Fruit fly (Drosophila melanogaster): ENCODE measurements around the gene mRpS34.

The mRpS34 gene

DNA sequence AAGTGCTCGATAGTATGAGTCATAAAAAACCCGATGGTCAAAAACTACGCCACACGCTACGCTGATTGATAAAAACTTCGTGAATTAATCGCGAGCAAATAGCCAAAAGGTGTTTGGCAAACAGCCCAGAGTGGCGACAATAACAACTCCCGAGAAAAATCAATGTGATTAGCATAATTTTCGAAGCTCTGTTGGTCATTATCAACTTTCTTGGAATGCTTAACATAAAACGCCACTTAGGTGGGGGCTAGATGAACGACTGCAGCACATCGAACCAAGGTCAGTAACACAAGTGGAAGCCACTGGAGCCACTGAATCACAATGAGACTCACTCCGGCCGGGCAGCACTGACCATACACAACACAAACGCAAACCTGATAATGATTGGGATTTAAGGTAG lies 10.1 kb upstream of the mRpS34 start:
- no peak for TF ChIP-seq br (GFP tag; optimal IDR thresholded peaks at IDR 0.05)
- TF ChIP-seq Myc (optimal IDR thresholded peaks at IDR 0.05): no peak
- no peak for TF ChIP-seq Vsx2 (GFP tag; optimal IDR thresholded peaks at IDR 0.05; ENCODE audit: partially characterized antibody)
- no peak for TF ChIP-seq GATAd (GFP tag; optimal IDR thresholded peaks at IDR 0.05)
- TF ChIP-seq N (GFP tag; optimal IDR thresholded peaks at IDR 0.05): no peak
- TF ChIP-seq fru (GFP tag; optimal IDR thresholded peaks at IDR 0.05): no peak
- no peak for TF ChIP-seq Hr78 (GFP tag; optimal IDR thresholded peaks at IDR 0.05)
- no peak for TF ChIP-seq woc (GFP tag; optimal IDR thresholded peaks at IDR 0.05)
- no peak for TF ChIP-seq Mio (GFP tag; optimal IDR thresholded peaks at IDR 0.05)
- TF ChIP-seq usp (GFP tag; optimal IDR thresholded peaks at IDR 0.05): no peak
- TF ChIP-seq brk (GFP tag; optimal IDR thresholded peaks at IDR 0.05): no peak
- TF ChIP-seq Dif (GFP tag; optimal IDR thresholded peaks at IDR 0.05; ENCODE audit: partially characterized antibody): no peak
- TF ChIP-seq ey (GFP tag; optimal IDR thresholded peaks at IDR 0.05): no peak
- TF ChIP-seq rgr (GFP tag; optimal IDR thresholded peaks at IDR 0.05): no peak
- TF ChIP-seq dmrt93B (GFP tag; optimal IDR thresholded peaks at IDR 0.05): no peak
- no peak for TF ChIP-seq Jra (GFP tag; optimal IDR thresholded peaks at IDR 0.05)
- no peak for TF ChIP-seq foxo (GFP tag; optimal IDR thresholded peaks at IDR 0.05)
- TF ChIP-seq tai (GFP tag; optimal IDR thresholded peaks at IDR 0.05): no peak
- no peak for TF ChIP-seq Sp1 (GFP tag; optimal IDR thresholded peaks at IDR 0.05)
- no peak for TF ChIP-seq sv (GFP tag; optimal IDR thresholded peaks at IDR 0.05)

DNA sequence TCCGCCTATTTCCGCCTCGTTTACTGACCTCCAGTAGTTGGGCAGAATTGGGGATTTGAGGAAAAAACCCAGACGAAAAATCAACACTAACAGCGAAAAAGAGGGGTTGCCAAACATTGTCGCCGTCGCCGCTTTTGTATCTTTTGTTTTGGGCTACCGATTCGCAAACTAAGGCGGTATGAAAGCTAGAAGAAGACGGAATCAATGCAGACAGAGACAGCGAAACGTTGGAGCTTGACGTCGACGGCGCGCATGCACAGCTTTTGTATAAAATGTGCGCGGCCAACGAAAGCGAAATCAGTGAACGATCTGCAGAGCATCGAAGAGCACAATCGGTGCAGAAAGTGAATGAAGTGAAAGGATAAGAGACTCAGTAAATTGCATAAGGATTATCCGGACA lies 9.2 kb upstream of the mRpS34 start, which contains the start of gene CG4998:
Gene CG4998, plus strand, starts transcription at position 301 of the 400 bp plus-strand sequence.
- no peak for TF ChIP-seq Sp1 (GFP tag; optimal IDR thresholded peaks at IDR 0.05)
- no peak for TF ChIP-seq h (GFP tag; optimal IDR thresholded peaks at IDR 0.05)
- TF ChIP-seq tai (GFP tag; optimal IDR thresholded peaks at IDR 0.05): no peak
- no peak for TF ChIP-seq brk (GFP tag; optimal IDR thresholded peaks at IDR 0.05)
- no peak for TF ChIP-seq Dfd (GFP tag; optimal IDR thresholded peaks at IDR 0.05)
- no peak for TF ChIP-seq pan (optimal IDR thresholded peaks at IDR 0.05)
- no peak for TF ChIP-seq HLH106 (tag; optimal IDR thresholded peaks at IDR 0.05)
- no peak for TF ChIP-seq OdsH (GFP tag; optimal IDR thresholded peaks at IDR 0.05)
- TF ChIP-seq Hnf4 (GFP tag; optimal IDR thresholded peaks at IDR 0.05): no peak
- TF ChIP-seq Jra (GFP tag; optimal IDR thresholded peaks at IDR 0.05): no peak
- no peak for TF ChIP-seq rgr (GFP tag; optimal IDR thresholded peaks at IDR 0.05)
- no peak for TF ChIP-seq Abd-B (GFP tag; optimal IDR thresholded peaks at IDR 0.05)
- TF ChIP-seq dl (GFP tag; optimal IDR thresholded peaks at IDR 0.05; ENCODE audit: insufficient read depth in 1 of 2, partially characterized antibody in 2 of 2): no peak
- TF ChIP-seq CG9705 (GFP tag; optimal IDR thresholded peaks at IDR 0.05): no peak
- TF ChIP-seq Vsx2 (GFP tag; optimal IDR thresholded peaks at IDR 0.05; ENCODE audit: partially characterized antibody): no peak
- TF ChIP-seq Mio (GFP tag; optimal IDR thresholded peaks at IDR 0.05): no peak
- TF ChIP-seq Dif (GFP tag; optimal IDR thresholded peaks at IDR 0.05; ENCODE audit: partially characterized antibody): no peak

DNA sequence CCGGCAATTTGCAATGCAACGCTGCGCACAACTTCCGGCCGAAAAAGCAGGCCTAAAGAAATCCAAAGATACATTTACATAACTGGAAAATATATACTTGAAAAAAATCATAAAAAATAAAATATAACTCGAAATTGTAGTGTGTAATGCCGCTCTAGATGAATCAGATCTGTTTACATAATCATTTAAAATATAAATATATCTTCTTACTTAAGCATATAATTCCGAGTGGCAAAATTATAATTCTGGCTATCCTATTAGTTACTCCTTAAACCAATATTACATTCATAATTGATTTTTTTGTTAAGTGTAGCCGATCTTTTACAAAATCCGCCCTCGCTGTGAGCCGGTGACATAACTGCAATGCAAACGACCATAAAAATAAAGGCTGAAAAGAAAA lies 8.4 kb upstream of the mRpS34 start:
- TF ChIP-seq CG32264 (GFP tag; optimal IDR thresholded peaks at IDR 0.05) (no peak), rgr (GFP tag; optimal IDR thresholded peaks at IDR 0.05) (no peak), ey (GFP tag; optimal IDR thresholded peaks at IDR 0.05) (no peak), woc (GFP tag; optimal IDR thresholded peaks at IDR 0.05) (no peak), br (GFP tag; optimal IDR thresholded peaks at IDR 0.05) (no peak), dmrt93B (GFP tag; optimal IDR thresholded peaks at IDR 0.05) (no peak), Myc (optimal IDR thresholded peaks at IDR 0.05) (no peak), psq (GFP tag; optimal IDR thresholded peaks at IDR 0.05) (no peak), Dfd (GFP tag; optimal IDR thresholded peaks at IDR 0.05) (no peak), fru (GFP tag; optimal IDR thresholded peaks at IDR 0.05) (no peak), usp (GFP tag; optimal IDR thresholded peaks at IDR 0.05) (no peak), Mio (GFP tag; optimal IDR thresholded peaks at IDR 0.05) (no peak), Rel (GFP tag; optimal IDR thresholded peaks at IDR 0.05) (no peak), Rel (tag; optimal IDR thresholded peaks at IDR 0.05) (no peak), Abd-B (GFP tag; optimal IDR thresholded peaks at IDR 0.05) (no peak), Hr83 (GFP tag; optimal IDR thresholded peaks at IDR 0.05; ENCODE audit: poor library complexity, severe bottlenecking) (no peak), sv (GFP tag; optimal IDR thresholded peaks at IDR 0.05) (no peak), HLH106 (tag; optimal IDR thresholded peaks at IDR 0.05) (no peak), Vsx2 (GFP tag; optimal IDR thresholded peaks at IDR 0.05; ENCODE audit: partially characterized antibody) (no peak)

DNA sequence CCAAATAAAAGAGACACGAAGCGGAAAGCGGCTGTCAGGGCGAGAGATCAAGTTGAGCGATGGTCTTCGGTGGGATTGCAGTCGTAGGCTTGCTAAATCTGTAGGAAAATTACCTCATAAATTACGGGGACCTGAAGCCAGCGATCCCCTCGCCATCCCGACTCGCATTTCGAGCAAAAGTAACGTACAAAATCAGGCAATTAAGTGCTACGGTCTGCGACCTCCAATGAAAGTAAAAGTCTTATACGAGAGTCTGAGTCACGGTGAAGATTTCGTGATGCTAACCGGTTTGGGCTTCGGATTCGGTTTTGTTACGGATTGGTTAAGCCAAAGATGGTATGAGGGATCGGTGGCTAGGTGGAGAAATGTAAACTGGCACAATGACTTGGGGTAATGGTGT lies 8.0 kb upstream of the mRpS34 start:
- no peak for TF ChIP-seq Jra (GFP tag; optimal IDR thresholded peaks at IDR 0.05)
- TF ChIP-seq fru (GFP tag; optimal IDR thresholded peaks at IDR 0.05): no peak
- no peak for TF ChIP-seq CrebA (GFP tag; optimal IDR thresholded peaks at IDR 0.05; ENCODE audit: borderline replicate concordance)
- TF ChIP-seq ey (GFP tag; optimal IDR thresholded peaks at IDR 0.05): no peak
- TF ChIP-seq Hnf4 (GFP tag; optimal IDR thresholded peaks at IDR 0.05): no peak
- TF ChIP-seq lola (GFP tag; optimal IDR thresholded peaks at IDR 0.05): no peak
- TF ChIP-seq CG32264 (GFP tag; optimal IDR thresholded peaks at IDR 0.05): no peak
- no peak for TF ChIP-seq sv (GFP tag; optimal IDR thresholded peaks at IDR 0.05)
- TF ChIP-seq Dfd (GFP tag; optimal IDR thresholded peaks at IDR 0.05): no peak
- TF ChIP-seq CG9705 (GFP tag; optimal IDR thresholded peaks at IDR 0.05): no peak
- TF ChIP-seq Sp1 (GFP tag; optimal IDR thresholded peaks at IDR 0.05): no peak
- TF ChIP-seq psq (GFP tag; optimal IDR thresholded peaks at IDR 0.05): no peak
- no peak for TF ChIP-seq HLH106 (tag; optimal IDR thresholded peaks at IDR 0.05)

Data from whole organism, wandering third instar larva.